Worm (Caenorhabditis elegans): ENCODE data around the gene F07H5.7.

DNA sequence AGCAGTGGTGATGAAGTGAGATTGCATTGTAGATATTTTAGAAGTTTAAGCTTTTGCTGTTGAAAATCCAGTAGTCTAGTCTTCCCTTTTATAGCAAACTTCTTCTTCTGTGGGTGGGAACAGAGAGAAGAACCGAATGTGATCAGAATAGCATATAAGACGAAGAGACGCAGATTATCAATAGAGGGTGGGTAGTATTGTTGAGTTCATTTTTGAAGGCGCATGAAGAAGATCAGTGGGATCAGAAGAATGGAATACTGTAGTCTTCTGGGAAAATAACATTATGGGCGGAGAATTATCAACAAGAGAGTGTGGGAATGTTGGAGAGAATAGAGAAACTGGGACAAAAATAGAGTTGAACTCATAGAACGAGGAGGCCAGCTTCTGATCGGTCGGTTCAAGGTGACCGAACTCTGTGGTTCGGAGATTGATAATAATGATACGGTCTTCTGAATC, 27.2 kb upstream of the F07H5.7 start, which contains the start of gene F46C5.1:
- no peak for TF ChIP-seq lin-13 (GFP tag; optimal IDR thresholded peaks at IDR 0.05)
- no peak for TF ChIP-seq C04F5.9 (tag; optimal IDR thresholded peaks at IDR 0.05)
- TF ChIP-seq fkh-10 (GFP tag; optimal IDR thresholded peaks at IDR 0.05) = no peak
- no peak for TF ChIP-seq jun-1 (tag; optimal IDR thresholded peaks at IDR 0.05)
- no peak for TF ChIP-seq nhr-28 (tag; optimal IDR thresholded peaks at IDR 0.05)

All from whole organism, L1 larva.